Fruit fly (Drosophila melanogaster) whole organism, wandering third instar larva: ENCODE results near the gene RpL10Ab.

Source experiments
- CG32264 ChIP-seq: fragments of 200-800 bp; sonication (Bioruptor generic); optimal IDR thresholded peaks from 2 replicates; lab custom pipeline; 2016; ENCODE audit warnings: missing biosample characterization, missing genetic modification characterization
- CrebA ChIP-seq: fragments of 200-800 bp; sonication (Bioruptor generic); optimal IDR thresholded peaks from 2 replicates; lab custom pipeline; 2016; ENCODE audit warnings: missing biosample characterization, mild to moderate bottlenecking, missing genetic modification characterization, borderline replicate concordance
- Myc ChIP-seq: fragments of >200 bp; optimal IDR thresholded peaks from 2 replicates; lab custom pipeline; 2017
- h ChIP-seq: fragments of 200-800 bp; sonication (Bioruptor generic); optimal IDR thresholded peaks from 3 replicates; lab custom pipeline; 2016; ENCODE audit warnings: missing biosample characterization, mild to moderate bottlenecking, missing genetic modification characterization
- lola ChIP-seq: fragments of >200 bp; optimal IDR thresholded peaks from 2 replicates; lab custom pipeline; 2017; ENCODE audit warnings: missing biosample characterization, missing genetic modification characterization
- pan ChIP-seq: fragments of >200 bp; optimal IDR thresholded peaks from 2 replicates; lab custom pipeline; 2017

- TF ChIP-seq pan (lab: Kevin White, UChicago): no peak
- TF ChIP-seq CG32264 (GFP tag; lab: Kevin White, UChicago): no peak
- no peak for TF ChIP-seq Myc
- TF ChIP-seq h (GFP tag; lab: Kevin White, UChicago): no peak
- no peak for TF ChIP-seq lola (GFP tag; lab: Kevin White, UChicago)
- TF ChIP-seq CrebA: no peak
These were observed 37.4 kb upstream of the RpL10Ab start for dm6 chr3L:11785291-11785690.
